Worm (Caenorhabditis elegans) whole organism, young adult: ENCODE measurements around the gene cdc-73.
A peak's percentile ranks its signal among the peaks of the same experiment; 100 is the strongest.

Experiments
- B0035.1 ChIP-seq: sonication (generic microtip); optimal IDR thresholded peaks from 2 replicates; lab custom pipeline; 2016; ENCODE audit warnings: missing genetic modification characterization, mild to moderate bottlenecking, missing compliant biosample characterization, missing genotype, missing genetic modification reagents
- C17E4.6 ChIP-seq: fragments of 200-800 bp; sonication (Bioruptor generic); IDR thresholded peaks from 2 replicates; pipeline ENCODE4 v1.3.6; 2022; ENCODE audit warnings: missing genetic modification reagents, missing genetic modification characterization, missing compliant biosample characterization
- F33H1.4 ChIP-seq: fragments of 200-800 bp; sonication (Bioruptor generic); IDR thresholded peaks from 2 replicates; pipeline ENCODE4 v1.3.6; 2022; ENCODE audit warnings: missing genetic modification reagents, missing genetic modification characterization, missing compliant biosample characterization
- F37B4.10 ChIP-seq: fragments of 200-800 bp; sonication (Bioruptor generic); IDR thresholded peaks from 2 replicates; pipeline ENCODE4 v1.3.6; 2022; ENCODE audit warnings: missing genetic modification characterization, missing compliant biosample characterization
- F39B2.1 ChIP-seq: fragments of 200-800 bp; sonication (Bioruptor generic); IDR thresholded peaks from 2 replicates; pipeline ENCODE4 v1.3.6; 2022; ENCODE audit warnings: missing genetic modification reagents, missing genetic modification characterization, missing compliant biosample characterization
- F49E8.2 ChIP-seq: sonication (generic microtip); optimal IDR thresholded peaks from 3 replicates; lab custom pipeline; 2017; ENCODE audit warnings: missing genetic modification characterization, mild to moderate bottlenecking, missing compliant biosample characterization, antibody characterized with exemption, moderate library complexity; ENCODE audit not compliant: insufficient read depth
- F55B11.4 ChIP-seq: sonication (generic microtip); optimal IDR thresholded peaks from 2 replicates; lab custom pipeline; 2016; ENCODE audit warnings: missing compliant biosample characterization, missing genetic modification characterization, borderline replicate concordance; ENCODE audit not compliant: insufficient read depth
- F57A8.1 ChIP-seq: fragments of 200-800 bp; sonication (Bioruptor generic); optimal IDR thresholded peaks from 2 replicates; lab custom pipeline; 2018; ENCODE audit warnings: mild to moderate bottlenecking, missing genetic modification characterization, moderate library complexity, missing compliant biosample characterization
- F57C9.4 ChIP-seq: sonication (generic microtip); optimal IDR thresholded peaks from 2 replicates; lab custom pipeline; 2017; ENCODE audit warnings: mild to moderate bottlenecking, missing genetic modification characterization, missing compliant biosample characterization
- T07F8.4 ChIP-seq: sonication (generic microtip); optimal IDR thresholded peaks from 2 replicates; lab custom pipeline; 2016; ENCODE audit warnings: mild to moderate bottlenecking, missing genetic modification characterization, moderate library complexity, missing compliant biosample characterization
- Y56A3A.18 ChIP-seq: fragments of 200-800 bp; sonication (Bioruptor generic); IDR thresholded peaks from 2 replicates; pipeline ENCODE4 v1.3.6; 2022; ENCODE audit warnings: missing genetic modification reagents, missing genetic modification characterization, missing compliant biosample characterization
- Y67H2A.10 ChIP-seq: fragments of 200-800 bp; sonication (Bioruptor generic); conservative IDR thresholded peaks from 2 replicates; pipeline ENCODE4 v1.3.6; 2022; ENCODE audit warnings: missing genetic modification reagents, missing genetic modification characterization, missing compliant biosample characterization
- Y79H2A.3 ChIP-seq: fragments of 200-800 bp; sonication (Bioruptor generic); conservative IDR thresholded peaks from 2 replicates; pipeline ENCODE4 v1.3.6; 2022; ENCODE audit warnings: missing genetic modification reagents, missing genetic modification characterization, missing compliant biosample characterization
- Y95B8A.8 ChIP-seq: fragments of 200-800 bp; sonication (Bioruptor generic); IDR thresholded peaks from 2 replicates; pipeline ENCODE4 v1.3.6; 2022; ENCODE audit warnings: missing genetic modification reagents, missing genetic modification characterization, missing compliant biosample characterization
- ama-1 ChIP-seq, 3 experiments: fragments of 150-350 bp in 1 of 3; sonication (generic microtip) in 2 of 3; optimal IDR thresholded peaks; 2 replicates each; lab custom pipeline; 2014 to 2018; ENCODE audit warnings: missing biosample characterization in 2 of 3, missing genetic modification characterization in 2 of 3, missing genetic modification reagents in 2 of 3
- aptf-2 ChIP-seq: fragments of 200-800 bp; sonication (Bioruptor generic); conservative IDR thresholded peaks from 2 replicates; pipeline ENCODE4 v1.3.6; 2022; ENCODE audit warnings: missing genetic modification reagents, missing genetic modification characterization, missing compliant biosample characterization
- attf-5 ChIP-seq: fragments of 200-800 bp; sonication (Bioruptor generic); optimal IDR thresholded peaks from 2 replicates; lab custom pipeline; 2018; ENCODE audit warnings: mild to moderate bottlenecking, missing genetic modification characterization, missing compliant biosample characterization
- bed-2 ChIP-seq: fragments of 200-800 bp; sonication (Bioruptor generic); IDR thresholded peaks from 2 replicates; pipeline ENCODE4 v1.3.6; 2022; ENCODE audit warnings: missing genetic modification reagents, missing genetic modification characterization, missing compliant biosample characterization
- chd-7 ChIP-seq: sonication (generic microtip); optimal IDR thresholded peaks from 2 replicates; lab custom pipeline; 2016; ENCODE audit warnings: mild to moderate bottlenecking, missing genetic modification characterization, moderate library complexity, missing compliant biosample characterization
- die-1 ChIP-seq: sonication (generic microtip); optimal IDR thresholded peaks from 2 replicates; lab custom pipeline; 2016; ENCODE audit warnings: missing genotype, mild to moderate bottlenecking, missing genetic modification characterization, missing compliant biosample characterization
- dox-1 ChIP-seq: fragments of 200-800 bp; sonication (Bioruptor generic); IDR thresholded peaks from 2 replicates; pipeline ENCODE4 v1.3.6; 2022; ENCODE audit warnings: missing genetic modification reagents, missing genetic modification characterization, missing compliant biosample characterization
- dpl-1 ChIP-seq: fragments of 150-350 bp; optimal IDR thresholded peaks from 2 replicates; lab custom pipeline; 2014; ENCODE audit warnings: missing biosample characterization, missing genetic modification reagents, missing genetic modification characterization
- egl-18 ChIP-seq: fragments of 200-800 bp; sonication (Bioruptor generic); IDR thresholded peaks from 2 replicates; pipeline ENCODE4 v1.3.6; 2022; ENCODE audit warnings: missing genetic modification reagents, missing genetic modification characterization, missing compliant biosample characterization
- ekl-4 ChIP-seq: fragments of 200-800 bp; sonication (Bioruptor generic); IDR thresholded peaks from 2 replicates; pipeline ENCODE4 v1.3.6; 2022; ENCODE audit warnings: missing genetic modification reagents, missing genetic modification characterization, missing compliant biosample characterization
- fkh-3 ChIP-seq: sonication (generic microtip); optimal IDR thresholded peaks from 2 replicates; lab custom pipeline; 2016; ENCODE audit warnings: mild to moderate bottlenecking, missing genetic modification characterization, missing compliant biosample characterization
- hlh-26 ChIP-seq: fragments of 200-800 bp; sonication (Bioruptor generic); conservative IDR thresholded peaks from 2 replicates; pipeline ENCODE4 v1.3.6; 2022; ENCODE audit warnings: missing genetic modification reagents, missing genetic modification characterization, missing compliant biosample characterization
- hsf-1 ChIP-seq: fragments of 200-800 bp; sonication (Bioruptor generic); IDR thresholded peaks from 2 replicates; pipeline ENCODE4 v1.3.6; 2022; ENCODE audit warnings: missing genetic modification reagents, missing genetic modification characterization, missing compliant biosample characterization
- let-526 ChIP-seq: fragments of 200-800 bp; sonication (Bioruptor generic); IDR thresholded peaks from 2 replicates; pipeline ENCODE4 v1.3.6; 2022; ENCODE audit warnings: missing genetic modification reagents, missing genetic modification characterization, missing compliant biosample characterization
- let-607 ChIP-seq, 2 experiments: fragments of 200-800 bp in 1 of 2; sonication (Bioruptor generic) in 1 of 2; sonication (generic microtip) in 1 of 2; optimal IDR thresholded peaks; 2 replicates each; lab custom pipeline; 2016 to 2018; ENCODE audit warnings: mild to moderate bottlenecking in 2 of 2, missing compliant biosample characterization in 2 of 2, missing genetic modification characterization in 2 of 2, moderate library complexity in 2 of 2, missing genotype in 1 of 2
- lsy-27 ChIP-seq: sonication (generic microtip); optimal IDR thresholded peaks from 2 replicates; lab custom pipeline; 2017; ENCODE audit warnings: missing genetic modification characterization, mild to moderate bottlenecking, missing compliant biosample characterization, antibody characterized with exemption, missing genotype, borderline replicate concordance; ENCODE audit not compliant: insufficient read depth
- madf-3 ChIP-seq: fragments of 200-800 bp; sonication (Bioruptor generic); IDR thresholded peaks from 2 replicates; pipeline ENCODE4 v1.3.6; 2022; ENCODE audit warnings: missing genetic modification reagents, missing genetic modification characterization, missing compliant biosample characterization
- madf-8 ChIP-seq: fragments of 200-800 bp; sonication (Bioruptor generic); conservative IDR thresholded peaks from 2 replicates; pipeline ENCODE4 v1.3.6; 2022; ENCODE audit warnings: missing genetic modification reagents, missing genetic modification characterization, missing compliant biosample characterization
- mcd-1 ChIP-seq: fragments of 200-800 bp; sonication (Bioruptor generic); IDR thresholded peaks from 2 replicates; pipeline ENCODE4 v1.3.6; 2022; ENCODE audit warnings: missing genetic modification reagents, missing genetic modification characterization, missing compliant biosample characterization
- mel-28 ChIP-seq: sonication (generic microtip); optimal IDR thresholded peaks from 2 replicates; lab custom pipeline; 2016; ENCODE audit warnings: borderline replicate concordance, mild to moderate bottlenecking, missing genetic modification characterization, missing compliant biosample characterization
- mes-4 ChIP-seq: sonication (generic microtip); optimal IDR thresholded peaks from 2 replicates; lab custom pipeline; 2016; ENCODE audit warnings: missing genotype, missing genetic modification characterization, missing compliant biosample characterization
- nfya-1 ChIP-seq: sonication (generic microtip); optimal IDR thresholded peaks from 2 replicates; lab custom pipeline; 2017; ENCODE audit warnings: antibody characterized with exemption, missing compliant biosample characterization, missing genetic modification characterization, borderline replicate concordance; ENCODE audit not compliant: insufficient read depth
- nfyb-1 ChIP-seq: fragments of 200-800 bp; sonication (Bioruptor generic); IDR thresholded peaks from 2 replicates; pipeline ENCODE4 v1.3.6; 2022; ENCODE audit warnings: missing genetic modification reagents, missing genetic modification characterization, missing compliant biosample characterization
- nhr-120 ChIP-seq: fragments of 200-800 bp; sonication (Bioruptor generic); IDR thresholded peaks from 2 replicates; pipeline ENCODE4 v1.3.6; 2022; ENCODE audit warnings: missing genetic modification characterization, missing compliant biosample characterization
- nhr-90 ChIP-seq: sonication (generic microtip); optimal IDR thresholded peaks from 2 replicates; lab custom pipeline; 2016; ENCODE audit warnings: missing genotype, mild to moderate bottlenecking, missing genetic modification characterization, missing compliant biosample characterization
- pbrm-1 ChIP-seq: fragments of 200-800 bp; sonication (Bioruptor generic); IDR thresholded peaks from 2 replicates; pipeline ENCODE4 v1.3.6; 2022; ENCODE audit warnings: missing genetic modification reagents, missing genetic modification characterization, missing compliant biosample characterization
- snpc-3.4 ChIP-seq: sonication (generic microtip); optimal IDR thresholded peaks from 2 replicates; lab custom pipeline; 2017; ENCODE audit warnings: missing genetic modification characterization, mild to moderate bottlenecking, missing compliant biosample characterization, antibody characterized with exemption, moderate library complexity, missing genotype, missing genetic modification reagents
- sptf-2 ChIP-seq: fragments of 200-800 bp; sonication (Bioruptor generic); optimal IDR thresholded peaks from 2 replicates; lab custom pipeline; 2018; ENCODE audit warnings: mild to moderate bottlenecking, missing genetic modification characterization, missing compliant biosample characterization
- tbx-9 ChIP-seq: sonication (generic microtip); optimal IDR thresholded peaks from 2 replicates; lab custom pipeline; 2016; ENCODE audit warnings: borderline replicate concordance, missing genetic modification characterization, inconsistent platforms, missing compliant biosample characterization
- zfh-2 ChIP-seq: fragments of 200-800 bp; sonication (Bioruptor generic); conservative IDR thresholded peaks from 2 replicates; pipeline ENCODE4 v1.3.6; 2022; ENCODE audit warnings: missing genetic modification reagents, missing genetic modification characterization, missing compliant biosample characterization
- zim-3 ChIP-seq: sonication (generic microtip); optimal IDR thresholded peaks from 2 replicates; lab custom pipeline; 2017; ENCODE audit warnings: mild to moderate bottlenecking, missing genetic modification characterization, moderate library complexity, missing compliant biosample characterization
- ztf-26 ChIP-seq: sonication (generic microtip); optimal IDR thresholded peaks from 2 replicates; lab custom pipeline; 2017; ENCODE audit warnings: missing genetic modification characterization, missing compliant biosample characterization
- ztf-28 ChIP-seq: fragments of 200-800 bp; sonication (Bioruptor generic); IDR thresholded peaks from 2 replicates; pipeline ENCODE4 v1.3.6; 2022; ENCODE audit warnings: missing genetic modification reagents, missing genetic modification characterization, missing compliant biosample characterization

Gene cdc-73

DNA sequence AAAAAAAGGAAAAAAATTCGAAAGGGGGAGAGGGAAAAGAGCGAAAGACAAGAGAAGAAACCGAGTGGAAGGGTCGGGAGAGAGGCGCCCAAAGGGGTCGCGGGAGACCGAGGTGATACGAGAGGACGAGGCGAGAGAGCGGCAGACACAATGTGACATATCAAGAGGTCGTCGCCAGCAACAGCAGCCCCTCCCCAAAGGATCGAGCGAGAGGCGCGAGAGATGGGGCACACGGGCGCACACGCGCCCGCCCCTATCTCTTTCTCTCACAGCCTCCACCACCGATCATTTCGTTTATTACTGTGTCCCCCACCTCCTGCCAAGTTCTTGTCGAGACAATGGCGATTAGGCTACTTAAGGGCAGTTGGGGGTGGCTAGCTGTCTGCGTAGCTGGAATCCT is 14.2 kb upstream of the cdc-73 start (continued):
- TF ChIP-seq F39B2.1 (GFP tag; lab: Robert Waterston, UW) (no peak), nfya-1 (no peak), ztf-28 (0 out of 2 replicates have a peak, but pooled peaks have one; percentile 62), let-526 (0 out of 2 replicates have a peak, but pooled peaks have one; percentile 44), ztf-26 (peak; percentile 73), chd-7 (peak; percentile 68), tbx-9 (tag; lab: Kevin White, UChicago) (no peak), nhr-120 (GFP tag; lab: Robert Waterston, UW) (no peak), mcd-1 (GFP tag; lab: Robert Waterston, UW) (peak; percentile 64), F57C9.4 (tag; lab: Kevin White, UChicago) (no peak), pbrm-1 (0 out of 2 replicates have a peak, but pooled peaks have one; percentile 23), C17E4.6 (GFP tag; lab: Robert Waterston, UW) (no peak), F57A8.1 (GFP tag; lab: Kevin White, UChicago) (no peak), snpc-3.4 (tag; lab: Kevin White, UChicago) (no peak), madf-3 (GFP tag; lab: Robert Waterston, UW) (no peak), Y95B8A.8 (GFP tag; lab: Robert Waterston, UW) (no peak), T07F8.4 (tag; lab: Kevin White, UChicago) (no peak), Y67H2A.10 (no peak), ama-1 (optimal IDR thresholded peaks at IDR 0.05; lab: Kevin White, UChicago) (no peak), ama-1 (GFP tag; optimal IDR thresholded peaks at IDR 0.05; lab: Kevin White, UChicago) (no peak), nfyb-1 (GFP tag; lab: Robert Waterston, UW) (peak; percentile 15; the same call in 1 of the 2 replicates), F55B11.4 (tag; lab: Kevin White, UChicago) (no peak), nhr-90 (tag; lab: Kevin White, UChicago) (no peak), ekl-4 (GFP tag; lab: Robert Waterston, UW) (0 out of 2 replicates have a peak, but pooled peaks have one; percentile 18), die-1 (tag; lab: Kevin White, UChicago) (no peak), zfh-2 (GFP tag; lab: Robert Waterston, UW) (peak; percentile 99), F33H1.4 (GFP tag; lab: Robert Waterston, UW) (no peak), lsy-27 (tag; lab: Kevin White, UChicago) (no peak), hsf-1 (GFP tag; lab: Robert Waterston, UW) (no peak), mes-4 (no peak), Y56A3A.18 (no peak; the same call in 1 of the 2 replicates), bed-2 (no peak), madf-8 (GFP tag; lab: Robert Waterston, UW) (no peak), mel-28 (no peak), let-607 (tag; optimal IDR thresholded peaks at IDR 0.05; lab: Kevin White, UChicago) (peak in 1 of 2 experiments; percentile 53), Y79H2A.3 (GFP tag; lab: Robert Waterston, UW) (no peak), F37B4.10 (GFP tag; lab: Robert Waterston, UW) (no peak), sptf-2 (no peak), attf-5 (GFP tag; lab: Kevin White, UChicago) (peak; percentile 69), dox-1 (peak; percentile 90), egl-18 (GFP tag; lab: Robert Waterston, UW) (no peak), hlh-26 (no peak), F49E8.2 (tag; lab: Kevin White, UChicago) (no peak), aptf-2 (GFP tag; lab: Robert Waterston, UW) (no peak), dpl-1 (no peak), fkh-3 (tag; lab: Kevin White, UChicago) (no peak), zim-3 (tag; lab: Kevin White, UChicago) (no peak), B0035.1 (tag; lab: Kevin White, UChicago) (no peak)
